Fruit fly (Drosophila melanogaster) whole organism, prepupa: ENCODE data around the gene Ssb-c31a.

Experiments used
- CG10631 ChIP-seq: fragments of 200-800 bp; sonication (Bioruptor generic); optimal IDR thresholded peaks from 2 replicates; lab custom pipeline; 2016; ENCODE audit warnings: missing biosample characterization, missing genetic modification characterization
- CG10669 ChIP-seq: fragments of 200-800 bp; sonication (Bioruptor generic); optimal IDR thresholded peaks from 3 replicates; lab custom pipeline; 2018; ENCODE audit warnings: missing biosample characterization, mild to moderate bottlenecking, missing genetic modification characterization, moderate library complexity
- CG11294 ChIP-seq: fragments of 200-800 bp; sonication (Bioruptor generic); IDR thresholded peaks from 2 replicates; pipeline ENCODE4 v1.3.6; 2022; ENCODE audit warnings: missing biosample characterization, missing genetic modification characterization
- CG11762 ChIP-seq: fragments of 200-800 bp; sonication (Bioruptor generic); optimal IDR thresholded peaks from 3 replicates; lab custom pipeline; 2016; ENCODE audit warnings: missing biosample characterization, missing genetic modification characterization; ENCODE audit not compliant: insufficient read depth
- CG11902 ChIP-seq: fragments of 200-800 bp; sonication (Bioruptor generic); optimal IDR thresholded peaks from 3 replicates; lab custom pipeline; 2016; ENCODE audit warnings: missing biosample characterization, missing genetic modification characterization
- CG15336 ChIP-seq: fragments of 200-800 bp; sonication (Bioruptor generic); IDR thresholded peaks from 2 replicates; pipeline ENCODE4 v1.3.6; 2022; ENCODE audit warnings: missing biosample characterization, missing genetic modification characterization
- CG1621 ChIP-seq: fragments of 200-800 bp; sonication (Bioruptor generic); optimal IDR thresholded peaks from 3 replicates; lab custom pipeline; 2018; ENCODE audit warnings: missing biosample characterization, mild to moderate bottlenecking, missing genetic modification characterization
- CG16779 ChIP-seq: fragments of 200-800 bp; sonication (Bioruptor generic); optimal IDR thresholded peaks from 3 replicates; lab custom pipeline; 2017; ENCODE audit warnings: missing biosample characterization, mild to moderate bottlenecking, missing genetic modification characterization
- CG3032 ChIP-seq: fragments of 200-800 bp; optimal IDR thresholded peaks from 2 replicates; lab custom pipeline; 2019; ENCODE audit warnings: missing biosample characterization, mild to moderate bottlenecking, missing genetic modification characterization, moderate library complexity
- CG32006 ChIP-seq: fragments of 200-800 bp; sonication (Bioruptor generic); optimal IDR thresholded peaks from 3 replicates; lab custom pipeline; 2017; ENCODE audit warnings: missing biosample characterization, mild to moderate bottlenecking, missing genetic modification characterization
- CG34406 ChIP-seq: fragments of 200-800 bp; sonication (Bioruptor generic); optimal IDR thresholded peaks from 3 replicates; lab custom pipeline; 2016; ENCODE audit warnings: missing biosample characterization, missing genetic modification characterization
- CG3919 ChIP-seq: fragments of 200-800 bp; sonication (Bioruptor generic); optimal IDR thresholded peaks from 3 replicates; lab custom pipeline; 2016; ENCODE audit warnings: missing biosample characterization, missing genetic modification characterization
- CG4318 ChIP-seq: fragments of 200-800 bp; sonication (Bioruptor generic); optimal IDR thresholded peaks from 3 replicates; lab custom pipeline; 2017; ENCODE audit warnings: missing biosample characterization, mild to moderate bottlenecking, missing genetic modification characterization
- CG6163 ChIP-seq: fragments of 200-800 bp; sonication (Bioruptor generic); IDR thresholded peaks from 3 replicates; pipeline ENCODE4 v1.3.6; 2022; ENCODE audit warnings: missing biosample characterization, missing genetic modification characterization
- CG6276 ChIP-seq: fragments of 200-800 bp; sonication (Bioruptor generic); optimal IDR thresholded peaks from 2 replicates; lab custom pipeline; 2017; ENCODE audit warnings: missing biosample characterization, mild to moderate bottlenecking, missing genetic modification characterization
- CG6792 ChIP-seq: fragments of 200-800 bp; sonication (Bioruptor generic); optimal IDR thresholded peaks from 3 replicates; lab custom pipeline; 2016; ENCODE audit warnings: missing biosample characterization, missing genetic modification characterization
- CG8119 ChIP-seq: fragments of 200-800 bp; sonication (Bioruptor generic); IDR thresholded peaks from 3 replicates; pipeline ENCODE4 v1.3.6; 2022; ENCODE audit warnings: missing biosample characterization, missing genetic modification characterization
- CG8319 ChIP-seq: fragments of 200-800 bp; sonication (Bioruptor generic); optimal IDR thresholded peaks from 3 replicates; lab custom pipeline; 2016; ENCODE audit warnings: missing biosample characterization, missing genetic modification characterization
- CG8632 ChIP-seq: fragments of 200-800 bp; sonication (Bioruptor generic); optimal IDR thresholded peaks from 3 replicates; lab custom pipeline; 2016; ENCODE audit warnings: missing biosample characterization, missing genetic modification characterization
- Eip78C ChIP-seq: fragments of 200-800 bp; sonication (Bioruptor generic); peaks from one replicate; lab custom pipeline; 2016; ENCODE audit warnings: missing biosample characterization, missing genetic modification characterization
- Eip93F ChIP-seq: fragments of 200-800 bp; sonication (Bioruptor generic); optimal IDR thresholded peaks from 2 replicates; lab custom pipeline; 2016; ENCODE audit warnings: missing biosample characterization, mild to moderate bottlenecking, missing genetic modification characterization
- Ets21C ChIP-seq: fragments of 200-800 bp; sonication (Bioruptor generic); optimal IDR thresholded peaks from 3 replicates; lab custom pipeline; 2016; ENCODE audit warnings: missing biosample characterization, missing genetic modification characterization
- Ets96B ChIP-seq: fragments of 200-800 bp; optimal IDR thresholded peaks from 2 replicates; lab custom pipeline; 2019; ENCODE audit warnings: missing biosample characterization, mild to moderate bottlenecking, missing genetic modification characterization, moderate library complexity
- Hr38 ChIP-seq: sonication (Bioruptor generic); optimal IDR thresholded peaks from 2 replicates; lab custom pipeline; 2016; ENCODE audit warnings: missing biosample characterization, missing genetic modification characterization
- Hr39 ChIP-seq: fragments of 200-800 bp; sonication (Bioruptor generic); optimal IDR thresholded peaks from 2 replicates; lab custom pipeline; 2016; ENCODE audit warnings: missing biosample characterization, missing genetic modification characterization
- Hr4 ChIP-seq: fragments of 200-800 bp; sonication (Bioruptor generic); optimal IDR thresholded peaks from 3 replicates; lab custom pipeline; 2016; ENCODE audit warnings: missing biosample characterization, missing genetic modification characterization
- Lpt ChIP-seq: fragments of 200-800 bp; sonication (Bioruptor generic); optimal IDR thresholded peaks from 3 replicates; lab custom pipeline; 2016; ENCODE audit warnings: missing biosample characterization, missing genetic modification characterization
- Met ChIP-seq: fragments of 200-800 bp; sonication (Bioruptor generic); optimal IDR thresholded peaks from 3 replicates; lab custom pipeline; 2016; ENCODE audit warnings: missing biosample characterization, missing genetic modification characterization
- OdsH ChIP-seq: fragments of 200-800 bp; sonication (Bioruptor generic); optimal IDR thresholded peaks from 3 replicates; lab custom pipeline; 2016; ENCODE audit warnings: missing biosample characterization, missing genetic modification characterization
- Smox ChIP-seq: fragments of 200-800 bp; sonication (Bioruptor generic); optimal IDR thresholded peaks from 3 replicates; lab custom pipeline; 2016; ENCODE audit warnings: missing biosample characterization, missing genetic modification characterization
- Sox102F ChIP-seq: fragments of 200-800 bp; sonication (Bioruptor generic); optimal IDR thresholded peaks from 2 replicates; lab custom pipeline; 2016; ENCODE audit warnings: missing biosample characterization, mild to moderate bottlenecking, missing genetic modification characterization
- Sox14 ChIP-seq: fragments of 200-800 bp; sonication (Bioruptor generic); optimal IDR thresholded peaks from 3 replicates; lab custom pipeline; 2016; ENCODE audit warnings: missing biosample characterization, missing genetic modification characterization
- Sox15 ChIP-seq: fragments of 200-800 bp; sonication (Bioruptor generic); optimal IDR thresholded peaks from 3 replicates; lab custom pipeline; 2016; ENCODE audit warnings: missing biosample characterization, missing genetic modification characterization
- achi ChIP-seq: fragments of 200-800 bp; sonication (Bioruptor generic); optimal IDR thresholded peaks from 3 replicates; lab custom pipeline; 2016; ENCODE audit warnings: missing biosample characterization, missing genetic modification characterization
- acj6 ChIP-seq: fragments of 200-800 bp; sonication (Bioruptor generic); optimal IDR thresholded peaks from 3 replicates; lab custom pipeline; 2016; ENCODE audit warnings: missing biosample characterization, missing genetic modification characterization
- cyc ChIP-seq: fragments of 200-800 bp; sonication (Bioruptor generic); optimal IDR thresholded peaks from 3 replicates; lab custom pipeline; 2016; ENCODE audit warnings: missing biosample characterization, missing genetic modification characterization
- dac ChIP-seq: fragments of 200-800 bp; sonication (Bioruptor generic); optimal IDR thresholded peaks from 2 replicates; lab custom pipeline; 2017; ENCODE audit warnings: missing biosample characterization, mild to moderate bottlenecking, missing genetic modification characterization
- dsx ChIP-seq: fragments of 200-800 bp; optimal IDR thresholded peaks from 3 replicates; lab custom pipeline; 2019; ENCODE audit warnings: missing biosample characterization, mild to moderate bottlenecking, missing genetic modification characterization, moderate library complexity; ENCODE audit not compliant: poor library complexity, severe bottlenecking
- eg ChIP-seq: fragments of 200-800 bp; sonication (Bioruptor generic); IDR thresholded peaks from 3 replicates; pipeline ENCODE4 v1.3.6; 2022; ENCODE audit warnings: missing biosample characterization, missing genetic modification characterization
- esn ChIP-seq: fragments of 200-800 bp; sonication (Bioruptor generic); optimal IDR thresholded peaks from 2 replicates; lab custom pipeline; 2016; ENCODE audit warnings: missing biosample characterization, mild to moderate bottlenecking, missing genetic modification characterization, moderate library complexity
- fd59A ChIP-seq: fragments of 200-800 bp; sonication (Bioruptor generic); optimal IDR thresholded peaks from 2 replicates; lab custom pipeline; 2017; ENCODE audit warnings: missing biosample characterization, mild to moderate bottlenecking, missing genetic modification characterization, missing genetic modification reagents
- fd85E ChIP-seq: fragments of 200-800 bp; sonication (Bioruptor generic); optimal IDR thresholded peaks from 3 replicates; lab custom pipeline; 2016; ENCODE audit warnings: missing biosample characterization, missing genetic modification characterization
- fkh ChIP-seq: fragments of 200-800 bp; sonication (Bioruptor generic); optimal IDR thresholded peaks from 3 replicates; lab custom pipeline; 2017; ENCODE audit warnings: missing biosample characterization, mild to moderate bottlenecking, missing genetic modification characterization, moderate library complexity
- lz ChIP-seq: fragments of 200-800 bp; sonication (Bioruptor generic); optimal IDR thresholded peaks from 3 replicates; lab custom pipeline; 2016; ENCODE audit warnings: missing biosample characterization, missing genetic modification characterization
- net ChIP-seq: fragments of 200-800 bp; sonication (Bioruptor generic); optimal IDR thresholded peaks from 3 replicates; lab custom pipeline; 2016; ENCODE audit warnings: missing biosample characterization, missing genetic modification characterization
- salr ChIP-seq, 2 experiments: fragments of 200-800 bp; sonication (Bioruptor generic); optimal IDR thresholded peaks; 3 replicates each; lab custom pipeline; 2016 to 2018; ENCODE audit warnings: missing biosample characterization in 2 of 2, missing genetic modification characterization in 2 of 2, mild to moderate bottlenecking in 1 of 2
- spab ChIP-seq: fragments of 200-800 bp; sonication (Bioruptor generic); optimal IDR thresholded peaks from 2 replicates; lab custom pipeline; 2017; ENCODE audit warnings: missing biosample characterization, mild to moderate bottlenecking, missing genetic modification characterization, missing genetic modification reagents
- ss ChIP-seq, 2 experiments: fragments of 200-800 bp; sonication (Bioruptor generic); optimal IDR thresholded peaks; 2 replicates in 1 of 2; 3 replicates in 1 of 2; lab custom pipeline; 2017 to 2018; ENCODE audit warnings: mild to moderate bottlenecking in 2 of 2, missing biosample characterization in 2 of 2, missing genetic modification characterization in 2 of 2, moderate library complexity in 1 of 2
- topi ChIP-seq: fragments of 200-800 bp; sonication (Bioruptor generic); optimal IDR thresholded peaks from 3 replicates; lab custom pipeline; 2016; ENCODE audit warnings: missing biosample characterization, missing genetic modification characterization
- vri ChIP-seq: fragments of 200-800 bp; sonication (Bioruptor generic); optimal IDR thresholded peaks from 3 replicates; lab custom pipeline; 2016; ENCODE audit warnings: missing biosample characterization, mild to moderate bottlenecking, missing genetic modification characterization

The Ssb-c31a gene

dm6 chr2L:8229628-8230027, 18.5 kb downstream of the Ssb-c31a start (continued):
- peak; percentile 73 for TF ChIP-seq esn (GFP tag; lab: Kevin White, UChicago)
- peak; percentile 66 for TF ChIP-seq CG3032 (tag; lab: Kevin White, UChicago)
- peak; percentile 52 for TF ChIP-seq Ets21C (GFP tag; lab: Kevin White, UChicago)
- no peak for TF ChIP-seq Eip93F (GFP tag; lab: Kevin White, UChicago)
- peak; percentile 16 for TF ChIP-seq CG1621 (tag; lab: Kevin White, UChicago)
- peak; percentile 53 for TF ChIP-seq CG6792
- peak; percentile 58 for TF ChIP-seq CG11902 (GFP tag; lab: Kevin White, UChicago)
- peak; percentile 23 for TF ChIP-seq fd59A (GFP tag; lab: Kevin White, UChicago)
- peak; percentile 11 for TF ChIP-seq CG8319 (GFP tag; lab: Kevin White, UChicago)
- TF ChIP-seq Met (GFP tag; lab: Kevin White, UChicago), result peak; percentile 77
- TF ChIP-seq CG34406 (GFP tag; lab: Kevin White, UChicago), result peak; percentile 46
- TF ChIP-seq CG8119 (GFP tag; lab: Robert Waterston, UW), result peak; percentile 65
- no peak for TF ChIP-seq CG6276 (GFP tag; lab: Kevin White, UChicago)
- TF ChIP-seq CG6163 (GFP tag; lab: Robert Waterston, UW), result peak; percentile 87
- TF ChIP-seq Eip78C (GFP tag; lab: Kevin White, UChicago), result peak; percentile 92
- no peak for TF ChIP-seq CG4318 (GFP tag; lab: Kevin White, UChicago)
- no peak for TF ChIP-seq Smox (GFP tag; lab: Kevin White, UChicago)

dm6 chr2L:8230255-8230654, 19.1 kb downstream of the Ssb-c31a start:
- TF ChIP-seq topi (GFP tag; lab: Kevin White, UChicago) (no peak), dsx (no peak), Met (GFP tag; lab: Kevin White, UChicago) (no peak), Sox14 (GFP tag; lab: Kevin White, UChicago) (no peak), CG11294 (GFP tag; lab: Robert Waterston, UW) (no peak), CG32006 (GFP tag; lab: Kevin White, UChicago) (no peak), CG11762 (no peak), net (no peak), acj6 (no peak), Ets21C (GFP tag; lab: Kevin White, UChicago) (no peak), CG8119 (GFP tag; lab: Robert Waterston, UW) (peak; percentile 26; the same call in 1 of the 3 replicates), eg (GFP tag; lab: Robert Waterston, UW) (peak; percentile 36; the same call in 1 of the 3 replicates), fd85E (no peak), CG6276 (GFP tag; lab: Kevin White, UChicago) (no peak), Sox102F (GFP tag; lab: Kevin White, UChicago) (no peak), vri (GFP tag; lab: Kevin White, UChicago) (no peak), Eip78C (GFP tag; lab: Kevin White, UChicago) (peak; percentile 22), spab (GFP tag; lab: Kevin White, UChicago) (peak; percentile 15), Lpt (GFP tag; lab: Kevin White, UChicago) (no peak), CG10631 (GFP tag; lab: Kevin White, UChicago) (no peak), lz (GFP tag; lab: Kevin White, UChicago) (no peak), ss (GFP tag; optimal IDR thresholded peaks at IDR 0.05; lab: Kevin White, UChicago) (no peak), Hr4 (GFP tag; lab: Kevin White, UChicago) (no peak), fkh (GFP tag; lab: Kevin White, UChicago) (no peak), Smox (GFP tag; lab: Kevin White, UChicago) (no peak), Hr39 (GFP tag; lab: Kevin White, UChicago) (no peak), dac (GFP tag; lab: Kevin White, UChicago) (no peak), CG8632 (GFP tag; lab: Kevin White, UChicago) (no peak), Sox15 (GFP tag; lab: Kevin White, UChicago) (peak; percentile 3), CG16779 (no peak), OdsH (GFP tag; lab: Kevin White, UChicago) (peak; percentile 46), salr (GFP tag; optimal IDR thresholded peaks at IDR 0.05; lab: Kevin White, UChicago) (no peak), CG10669 (GFP tag; lab: Kevin White, UChicago) (peak; percentile 3), cyc (GFP tag; lab: Kevin White, UChicago) (no peak), Ets96B (no peak), CG3919 (no peak), CG3032 (tag; lab: Kevin White, UChicago) (no peak), Hr38 (no peak), achi (GFP tag; lab: Kevin White, UChicago) (no peak), CG15336 (peak; percentile 24; the same call in 1 of the 2 replicates)
